Worm (Caenorhabditis elegans): ENCODE results near the gene Y39G8C.2.

DNA sequence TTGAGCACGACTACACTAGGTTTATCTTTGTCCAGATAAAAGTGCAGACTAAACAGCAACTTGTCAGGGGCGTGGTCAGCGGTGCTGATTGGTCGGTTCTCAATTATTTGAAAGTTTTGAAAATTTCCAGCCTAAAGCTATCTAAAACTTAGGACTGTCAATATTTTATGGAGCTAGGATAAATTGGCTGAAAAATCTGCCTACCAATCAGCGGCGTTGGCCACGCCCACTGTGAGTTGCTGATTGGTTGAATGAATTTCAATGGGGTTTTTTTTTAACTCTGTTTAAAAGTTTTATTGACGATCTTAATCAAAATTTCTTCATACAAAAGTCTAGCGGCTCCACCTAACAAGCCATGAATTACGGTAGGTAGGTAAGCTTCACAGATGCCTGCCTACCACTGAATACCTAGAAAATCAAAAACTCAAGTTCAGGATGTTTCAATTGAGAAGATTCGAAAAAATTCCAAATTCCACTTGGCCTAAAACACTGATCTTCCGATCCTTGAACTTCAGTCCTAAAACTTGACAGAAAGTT lies 51.4 kb downstream of the Y39G8C.2 start:
- TF ChIP-seq tab-1 (GFP tag; IDR thresholded peaks at IDR 0.05): no peak
- no peak for TF ChIP-seq T22C8.4 (GFP tag; IDR thresholded peaks at IDR 0.05)
- TF ChIP-seq ztf-29 (GFP tag; IDR thresholded peaks at IDR 0.05): no peak
- no peak for TF ChIP-seq flt-1 (GFP tag; IDR thresholded peaks at IDR 0.05)
- no peak for TF ChIP-seq med-1 (GFP tag; optimal IDR thresholded peaks at IDR 0.05; ENCODE audit: insufficient read depth)
- no peak for TF ChIP-seq ref-1 (GFP tag; conservative IDR thresholded peaks at IDR 0.05)
- no peak for TF ChIP-seq cog-1 (tag; optimal IDR thresholded peaks at IDR 0.05)
- TF ChIP-seq ztf-23 (GFP tag; IDR thresholded peaks at IDR 0.05): no peak

Data from whole organism, midembryonic.